Fruit fly (Drosophila melanogaster): Measurements from ENCODE around the gene cpo.

DNA sequence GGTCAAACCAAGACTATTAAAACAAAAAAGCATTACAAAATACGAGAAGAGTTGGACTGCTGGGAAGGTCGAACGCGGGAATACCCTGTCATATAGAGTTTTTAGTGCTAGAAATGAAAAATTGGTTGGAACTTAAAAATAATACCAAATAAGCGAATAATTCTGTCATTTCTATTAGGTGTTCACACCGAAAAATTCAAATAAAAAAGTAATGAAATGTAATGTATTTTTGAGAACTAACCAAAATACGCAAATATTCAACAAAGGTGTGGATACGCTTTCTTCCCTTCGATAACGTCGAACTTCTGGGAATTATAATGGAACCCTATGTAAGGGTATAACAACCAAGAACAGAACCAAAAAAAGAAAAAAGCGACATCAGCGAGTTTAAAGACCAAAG lies 32.1 kb downstream of the cpo start:
- TF ChIP-seq CG8478 (optimal IDR thresholded peaks at IDR 0.05): no peak
- no peak for TF ChIP-seq CTCF (optimal IDR thresholded peaks at IDR 0.05)
